Fruit fly (Drosophila melanogaster): ENCODE results near the gene prd1.

- TF ChIP-seq EcR (GFP tag; optimal IDR thresholded peaks at IDR 0.05) (no peak), CG8478 (optimal IDR thresholded peaks at IDR 0.05) (no peak), psq (optimal IDR thresholded peaks at IDR 0.05) (no peak), Dll (optimal IDR thresholded peaks at IDR 0.05) (no peak), usp (GFP tag; optimal IDR thresholded peaks at IDR 0.05) (no peak), pan (optimal IDR thresholded peaks at IDR 0.05) (no peak)
Measured at dm6 chr3R:11773999-11774397, 12.8 kb downstream of the prd1 start.

All from whole organism.